1 fruit fly cellular context compared by ENCODE assay signal in the genomic region with DNA sequence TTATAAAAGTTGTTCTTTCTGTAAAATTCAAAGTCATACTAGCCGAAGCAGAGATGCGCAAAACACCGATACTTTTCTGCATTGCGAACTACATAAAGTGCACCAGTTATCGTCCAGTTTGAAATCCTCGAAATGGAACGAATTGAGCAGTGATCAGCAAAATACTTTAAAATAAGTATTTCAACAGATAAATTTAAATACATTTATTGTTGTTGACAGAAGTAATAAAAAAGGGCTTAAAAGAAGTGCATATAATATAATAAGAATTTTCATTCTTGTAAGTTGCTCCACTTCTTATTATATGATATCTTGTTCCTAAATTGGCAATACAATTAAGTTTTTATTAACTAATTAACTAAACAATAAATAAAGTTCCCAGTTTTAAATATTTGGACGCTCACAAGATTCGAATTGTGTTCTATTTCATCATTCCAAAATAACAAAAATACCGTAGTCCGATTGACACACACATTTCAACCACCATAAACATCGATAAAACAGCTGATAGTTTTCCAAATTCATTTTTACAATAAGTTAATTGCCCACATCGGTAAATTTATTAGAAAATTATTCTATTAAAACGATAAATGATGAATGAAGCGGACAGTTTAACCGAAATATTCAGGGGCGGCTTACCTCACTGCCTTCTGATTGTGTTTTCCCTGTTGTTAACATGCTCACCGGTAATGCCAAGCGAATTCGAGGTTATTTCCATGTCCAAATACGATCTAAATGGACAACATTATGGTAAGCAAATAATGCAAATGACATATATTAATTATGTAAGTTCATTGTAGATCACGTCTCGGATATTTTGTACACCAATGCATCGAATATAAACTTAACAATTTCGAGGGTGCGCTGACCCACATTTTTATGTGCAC.
TF ChIP-seq lines count a peak whose summit lies in the region.

Gene Usp14, minus strand, starts transcription at position 70 of the 884 bp plus-strand sequence.
Gene CG4972, plus strand, starts transcription at position 466 of the 884 bp plus-strand sequence.

TF ChIP-seq in whole organism, embryonic, 481 proteins besides CTCF, POLR2A, EP300 and RAD21 (continued from another document and continues in another):
- TF ChIP-seq MBD-R2 (GFP tag; IDR thresholded peaks at IDR 0.05; lab: Robert Waterston, UW) (peak; percentile 41; the same call in 1 of the 2 replicates), CG30020 (tag; optimal IDR thresholded peaks at IDR 0.05; lab: Kevin White, UChicago) (peak; percentile 99), CG8924 (tag; optimal IDR thresholded peaks at IDR 0.05; lab: Kevin White, UChicago) (peak; percentile 40), Atf6 (GFP tag; IDR thresholded peaks at IDR 0.05; lab: Robert Waterston, UW) (no peak), CG13624 (GFP tag; optimal IDR thresholded peaks at IDR 0.05; lab: Kevin White, UChicago) (no peak), CG1024 (GFP tag; IDR thresholded peaks at IDR 0.05; lab: Robert Waterston, UW) (peak; percentile 79; the same call in 1 of the 2 replicates), CG2712 (tag; optimal IDR thresholded peaks at IDR 0.05; lab: Kevin White, UChicago) (peak; percentile 33), twi (tag; optimal IDR thresholded peaks at IDR 0.05; lab: Kevin White, UChicago) (peak; percentile 3), Stat92E (GFP tag; optimal IDR thresholded peaks at IDR 0.05; lab: Kevin White, UChicago) (no peak), sens (GFP tag; lab: Kevin White, UChicago) (peak; percentile 68), CG1602 (GFP tag; optimal IDR thresholded peaks at IDR 0.05; lab: Kevin White, UChicago) (no peak), Oli (tag; optimal IDR thresholded peaks at IDR 0.05; lab: Kevin White, UChicago) (no peak), ewg (GFP tag; optimal IDR thresholded peaks at IDR 0.05; lab: Kevin White, UChicago) (peak; percentile 13), CG16813 (GFP tag; IDR thresholded peaks at IDR 0.05; lab: Robert Waterston, UW; ENCODE audit: partially characterized antibody) (0 out of 3 replicates have a peak, but pooled peaks have one; percentile 41), fd64A (GFP tag; optimal IDR thresholded peaks at IDR 0.05; lab: Kevin White, UChicago) (no peak), nmo (GFP tag; optimal IDR thresholded peaks at IDR 0.05; lab: Kevin White, UChicago) (peak; percentile 71), Myb (GFP tag; optimal IDR thresholded peaks at IDR 0.05; lab: Kevin White, UChicago) (peak; percentile 41), CG3163 (GFP tag; optimal IDR thresholded peaks at IDR 0.05; lab: Kevin White, UChicago) (no peak), phol (tag; optimal IDR thresholded peaks at IDR 0.05; lab: Kevin White, UChicago) (peak; percentile 60), CG12104 (GFP tag; optimal IDR thresholded peaks at IDR 0.05; lab: Kevin White, UChicago) (peak; percentile 20), bbx (GFP tag; IDR thresholded peaks at IDR 0.05; lab: Robert Waterston, UW; ENCODE audit: partially characterized antibody) (peak; percentile 42), CG6683 (GFP tag; optimal IDR thresholded peaks at IDR 0.05; lab: Kevin White, UChicago) (no peak), slbo (GFP tag; IDR thresholded peaks at IDR 0.05; lab: Robert Waterston, UW) (peak; percentile 35), CG14667 (GFP tag; IDR thresholded peaks at IDR 0.05; lab: Robert Waterston, UW) (peak; percentile 70; the same call in 1 of the 2 replicates), slou (GFP tag; optimal IDR thresholded peaks at IDR 0.05; lab: Kevin White, UChicago) (no peak), lola (GFP tag; optimal IDR thresholded peaks at IDR 0.05; lab: Kevin White, UChicago) (peak in 1 of 3 experiments; percentile 2), CG12769 (tag; optimal IDR thresholded peaks at IDR 0.05; lab: Kevin White, UChicago) (no peak), gem (tag; optimal IDR thresholded peaks at IDR 0.05; lab: Kevin White, UChicago) (no peak), Max (GFP tag; optimal IDR thresholded peaks at IDR 0.05; lab: Kevin White, UChicago) (peak; percentile 24), dimm (GFP tag; IDR thresholded peaks at IDR 0.05; lab: Robert Waterston, UW) (no peak), Gsc (GFP tag; IDR thresholded peaks at IDR 0.05; lab: Robert Waterston, UW) (no peak), Fer2 (tag; optimal IDR thresholded peaks at IDR 0.05; lab: Kevin White, UChicago) (no peak), row (GFP tag; IDR thresholded peaks at IDR 0.05; lab: Robert Waterston, UW) (peak; percentile 72), usp (GFP tag; optimal IDR thresholded peaks at IDR 0.05; lab: Kevin White, UChicago) (no peak), az2 (GFP tag; optimal IDR thresholded peaks at IDR 0.05; lab: Kevin White, UChicago) (no peak), bigmax (GFP tag; optimal IDR thresholded peaks at IDR 0.05; lab: Kevin White, UChicago) (peak; percentile 90), gt (GFP tag; IDR thresholded peaks at IDR 0.05; lab: Robert Waterston, UW) (no peak), dmrt11E (tag; optimal IDR thresholded peaks at IDR 0.05; lab: Kevin White, UChicago) (peak; percentile 39), prd (optimal IDR thresholded peaks at IDR 0.05; lab: Kevin White, UChicago) (no peak), prd (GFP tag; IDR thresholded peaks at IDR 0.05; lab: Robert Waterston, UW) (no peak), CG30403 (GFP tag; optimal IDR thresholded peaks at IDR 0.05; lab: Kevin White, UChicago) (peak; percentile 45), dpn (GFP tag; optimal IDR thresholded peaks at IDR 0.05; lab: Kevin White, UChicago) (peak in 1 of 2 experiments; percentile 18), amos (GFP tag; IDR thresholded peaks at IDR 0.05; lab: Robert Waterston, UW; ENCODE audit: partially characterized antibody) (peak; percentile 53; the same call in 1 of the 2 replicates), knrl (GFP tag; IDR thresholded peaks at IDR 0.05; lab: Robert Waterston, UW; ENCODE audit: partially characterized antibody) (peak; percentile 66), CG6791 (GFP tag; IDR thresholded peaks at IDR 0.05; lab: Robert Waterston, UW; ENCODE audit: partially characterized antibody) (peak; percentile 56; the same call in 2 of the 3 replicates), CG7963 (GFP tag; IDR thresholded peaks at IDR 0.05; lab: Robert Waterston, UW; ENCODE audit: partially characterized antibody) (0 out of 3 replicates have a peak, but pooled peaks have one; percentile 6), CG2120 (GFP tag; optimal IDR thresholded peaks at IDR 0.05; lab: Kevin White, UChicago) (peak; percentile 29), lbe (GFP tag; optimal IDR thresholded peaks at IDR 0.05; lab: Kevin White, UChicago) (no peak), MESR4 (GFP tag; optimal IDR thresholded peaks at IDR 0.05; lab: Kevin White, UChicago) (peak; percentile 75), CG9932 (GFP tag; IDR thresholded peaks at IDR 0.05; lab: Robert Waterston, UW) (no peak; the same call in 1 of the 2 replicates), CG8359 (GFP tag; optimal IDR thresholded peaks at IDR 0.05; lab: Kevin White, UChicago; ENCODE audit: borderline replicate concordance) (no peak), CG17612 (GFP tag; IDR thresholded peaks at IDR 0.05; lab: Robert Waterston, UW) (no peak), CG2129 (GFP tag; IDR thresholded peaks at IDR 0.05; lab: Robert Waterston, UW; ENCODE audit: partially characterized antibody) (no peak; the same call in 1 of the 2 replicates), stc (GFP tag; IDR thresholded peaks at IDR 0.05; lab: Robert Waterston, UW) (no peak), CG18599 (GFP tag; optimal IDR thresholded peaks at IDR 0.05; lab: Kevin White, UChicago) (no peak), CG8290 (GFP tag; optimal IDR thresholded peaks at IDR 0.05; lab: Kevin White, UChicago) (peak; percentile 6), CG8290 (tag; optimal IDR thresholded peaks at IDR 0.05; lab: Kevin White, UChicago) (no peak), Dbx (GFP tag; IDR thresholded peaks at IDR 0.05; lab: Robert Waterston, UW) (no peak), Xbp1 (GFP tag; optimal IDR thresholded peaks at IDR 0.05; lab: Kevin White, UChicago) (peak; percentile 6), CG3281 (GFP tag; optimal IDR thresholded peaks at IDR 0.05; lab: Kevin White, UChicago) (no peak), esg (GFP tag; conservative IDR thresholded peaks at IDR 0.05; lab: Robert Waterston, UW) (no peak), CG15479 (GFP tag; optimal IDR thresholded peaks at IDR 0.05; lab: Kevin White, UChicago) (no peak), ftz-f1 (GFP tag; optimal IDR thresholded peaks at IDR 0.05; lab: Kevin White, UChicago) (no peak), D19A (tag; optimal IDR thresholded peaks at IDR 0.05; lab: Kevin White, UChicago) (no peak), tio (GFP tag; optimal IDR thresholded peaks at IDR 0.05; lab: Kevin White, UChicago) (peak; percentile 11), vfl (GFP tag; optimal IDR thresholded peaks at IDR 0.05; lab: Kevin White, UChicago) (no peak), vnd (GFP tag; IDR thresholded peaks at IDR 0.05; lab: Robert Waterston, UW; ENCODE audit: partially characterized antibody) (no peak), BEAF-32 (GFP tag; optimal IDR thresholded peaks at IDR 0.05; lab: Kevin White, UChicago) (peak; percentile 80), CG31224 (GFP tag; IDR thresholded peaks at IDR 0.05; lab: Robert Waterston, UW) (no peak), CG12659 (GFP tag; optimal IDR thresholded peaks at IDR 0.05; lab: Kevin White, UChicago) (peak; percentile 41), CG17361 (GFP tag; IDR thresholded peaks at IDR 0.05; lab: Robert Waterston, UW) (peak; percentile 77; the same call in 2 of the 3 replicates), Hr3 (GFP tag; optimal IDR thresholded peaks at IDR 0.05; lab: Kevin White, UChicago) (peak; percentile 0), CG42726 (GFP tag; IDR thresholded peaks at IDR 0.05; lab: Robert Waterston, UW; ENCODE audit: partially characterized antibody) (0 out of 2 replicates have a peak, but pooled peaks have one; percentile 9), pzg (GFP tag; optimal IDR thresholded peaks at IDR 0.05; lab: Kevin White, UChicago) (peak; percentile 40), CG11723 (GFP tag; optimal IDR thresholded peaks at IDR 0.05; lab: Kevin White, UChicago) (peak; percentile 80), Pdp1 (GFP tag; optimal IDR thresholded peaks at IDR 0.05; lab: Kevin White, UChicago) (peak in 1 of 2 experiments; percentile 27), unc-4 (GFP tag; IDR thresholded peaks at IDR 0.05; lab: Robert Waterston, UW; ENCODE audit: partially characterized antibody) (0 out of 2 replicates have a peak, but pooled peaks have one; percentile 19), zen (tag; optimal IDR thresholded peaks at IDR 0.05; lab: Kevin White, UChicago) (peak; percentile 8), CoRest (tag; optimal IDR thresholded peaks at IDR 0.05; lab: Kevin White, UChicago) (peak; percentile 55), CG2116 (GFP tag; optimal IDR thresholded peaks at IDR 0.05; lab: Kevin White, UChicago) (peak; percentile 56), YL-1 (GFP tag; optimal IDR thresholded peaks at IDR 0.05; lab: Kevin White, UChicago) (no peak), Aef1 (GFP tag; IDR thresholded peaks at IDR 0.05; lab: Robert Waterston, UW) (no peak), Sox100B (GFP tag; optimal IDR thresholded peaks at IDR 0.05; lab: Kevin White, UChicago) (peak; percentile 9), CG14710 (tag; optimal IDR thresholded peaks at IDR 0.05; lab: Kevin White, UChicago) (peak; percentile 64), zfh1 (GFP tag; IDR thresholded peaks at IDR 0.05; lab: Robert Waterston, UW) (no peak), crp (GFP tag; optimal IDR thresholded peaks at IDR 0.05; lab: Kevin White, UChicago) (peak in 1 of 2 experiments; percentile 78), en (GFP tag; optimal IDR thresholded peaks at IDR 0.05; lab: Kevin White, UChicago) (no peak), Xrp1 (GFP tag; IDR thresholded peaks at IDR 0.05; lab: Robert Waterston, UW) (no peak), CG34422 (GFP tag; IDR thresholded peaks at IDR 0.05; lab: Robert Waterston, UW) (0 out of 3 replicates have a peak, but pooled peaks have one; percentile 15), CG15601 (tag; optimal IDR thresholded peaks at IDR 0.05; lab: Kevin White, UChicago) (peak; percentile 11), Lhr (GFP tag; optimal IDR thresholded peaks at IDR 0.05; lab: Kevin White, UChicago) (peak; percentile 9), Med (GFP tag; lab: Kevin White, UChicago) (no peak), Dll (GFP tag; IDR thresholded peaks at IDR 0.05; lab: Robert Waterston, UW; ENCODE audit: partially characterized antibody) (peak; percentile 52; the same call in 1 of the 4 replicates), her (GFP tag; optimal IDR thresholded peaks at IDR 0.05; lab: Kevin White, UChicago) (no peak), grau (tag; optimal IDR thresholded peaks at IDR 0.05; lab: Kevin White, UChicago) (peak; percentile 25), btn (GFP tag; optimal IDR thresholded peaks at IDR 0.05; lab: Kevin White, UChicago) (no peak), CG3726 (GFP tag; IDR thresholded peaks at IDR 0.05; lab: Robert Waterston, UW) (no peak), Sry-δ (GFP tag; optimal IDR thresholded peaks at IDR 0.05; lab: Kevin White, UChicago) (peak; percentile 79), chm (GFP tag; IDR thresholded peaks at IDR 0.05; lab: Robert Waterston, UW) (no peak), gfzf (GFP tag; optimal IDR thresholded peaks at IDR 0.05; lab: Kevin White, UChicago) (peak; percentile 37), sens-2 (GFP tag; IDR thresholded peaks at IDR 0.05; lab: Robert Waterston, UW) (no peak), CG13296 (GFP tag; optimal IDR thresholded peaks at IDR 0.05; lab: Kevin White, UChicago) (no peak), sd (tag; optimal IDR thresholded peaks at IDR 0.05; lab: Kevin White, UChicago) (no peak), scrt (GFP tag; optimal IDR thresholded peaks at IDR 0.05; lab: Kevin White, UChicago) (no peak), fd3F (GFP tag; optimal IDR thresholded peaks at IDR 0.05; lab: Kevin White, UChicago) (no peak), Sry-β (GFP tag; optimal IDR thresholded peaks at IDR 0.05; lab: Kevin White, UChicago) (peak; percentile 61), CG2202 (tag; optimal IDR thresholded peaks at IDR 0.05; lab: Kevin White, UChicago) (no peak), Ada2b (GFP tag; IDR thresholded peaks at IDR 0.05; lab: Robert Waterston, UW) (no peak), Nf-YB (GFP tag; optimal IDR thresholded peaks at IDR 0.05; lab: Kevin White, UChicago) (no peak), CG32532 (GFP tag; IDR thresholded peaks at IDR 0.05; lab: Robert Waterston, UW) (no peak), CG11560 (tag; IDR thresholded peaks at IDR 0.05; lab: Robert Waterston, UW) (no peak), CG1603 (tag; optimal IDR thresholded peaks at IDR 0.05; lab: Kevin White, UChicago) (peak; percentile 99), Ets65A (GFP tag; lab: Kevin White, UChicago) (peak; percentile 25), CG18764 (GFP tag; optimal IDR thresholded peaks at IDR 0.05; lab: Kevin White, UChicago) (no peak), ems (GFP tag; optimal IDR thresholded peaks at IDR 0.05; lab: Kevin White, UChicago) (no peak), pfk (GFP tag; optimal IDR thresholded peaks at IDR 0.05; lab: Kevin White, UChicago) (peak; percentile 92), CG7839 (tag; optimal IDR thresholded peaks at IDR 0.05; lab: Kevin White, UChicago) (no peak), CG14965 (GFP tag; optimal IDR thresholded peaks at IDR 0.05; lab: Kevin White, UChicago; ENCODE audit: borderline replicate concordance) (no peak)
